Fruit fly (Drosophila melanogaster): ENCODE data around the gene CG7910.

CG7910 gene

dm6 chr3R:8112880-8113832 lies 26.1 kb downstream of the CG7910 start (continued):
- TF ChIP-seq cad (GFP tag; optimal IDR thresholded peaks at IDR 0.05) (peak; percentile 82), CG8290 (GFP tag; optimal IDR thresholded peaks at IDR 0.05) (peak; percentile 34), CG8290 (tag; optimal IDR thresholded peaks at IDR 0.05) (peak; percentile 3 to 30), Eip74EF (GFP tag; optimal IDR thresholded peaks at IDR 0.05) (peak in 1 of 2 experiments; percentile 60), ATbp (GFP tag; optimal IDR thresholded peaks at IDR 0.05) (peak; percentile 79), CG2202 (tag; optimal IDR thresholded peaks at IDR 0.05) (peak; percentile 40), Hmx (GFP tag; optimal IDR thresholded peaks at IDR 0.05) (peak; percentile 71), CG2199 (GFP tag; IDR thresholded peaks at IDR 0.05) (no peak), her (GFP tag; optimal IDR thresholded peaks at IDR 0.05) (peak; percentile 74), CG17385 (GFP tag; optimal IDR thresholded peaks at IDR 0.05) (peak; percentile 78), bcd (GFP tag; optimal IDR thresholded peaks at IDR 0.05) (peak; percentile 80), CG17612 (GFP tag; IDR thresholded peaks at IDR 0.05) (no peak), Scr (GFP tag; IDR thresholded peaks at IDR 0.05; ENCODE audit: partially characterized antibody) (no peak), eyg (GFP tag; optimal IDR thresholded peaks at IDR 0.05) (peak; percentile 68), fu2 (GFP tag; optimal IDR thresholded peaks at IDR 0.05) (peak; percentile 84), MBD-R2 (GFP tag; IDR thresholded peaks at IDR 0.05) (no peak), Xrp1 (GFP tag; IDR thresholded peaks at IDR 0.05) (peak; percentile 57; the same call in 1 of the 2 replicates), fru (optimal IDR thresholded peaks at IDR 0.05) (no peak), CG3838 (GFP tag; optimal IDR thresholded peaks at IDR 0.05) (peak; percentile 65), CG31365 (tag; optimal IDR thresholded peaks at IDR 0.05) (peak; percentile 47), CG8281 (tag; optimal IDR thresholded peaks at IDR 0.05) (peak; percentile 35), CG12391 (tag; optimal IDR thresholded peaks at IDR 0.05) (peak; percentile 84), Atf-2 (GFP tag; optimal IDR thresholded peaks at IDR 0.05) (peak; percentile 87), sob (GFP tag; IDR thresholded peaks at IDR 0.05) (no peak), stwl (tag; optimal IDR thresholded peaks at IDR 0.05) (peak; percentile 86), ara (GFP tag; IDR thresholded peaks at IDR 0.05) (peak; percentile 21; the same call in 1 of the 2 replicates), Sox102F (GFP tag; optimal IDR thresholded peaks at IDR 0.05) (peak; percentile 83), vfl (GFP tag; optimal IDR thresholded peaks at IDR 0.05) (peak; percentile 33), pzg (GFP tag; optimal IDR thresholded peaks at IDR 0.05) (no peak), Sry-β (GFP tag; optimal IDR thresholded peaks at IDR 0.05) (peak; percentile 39), CG13624 (GFP tag; optimal IDR thresholded peaks at IDR 0.05) (peak; percentile 77), crc (GFP tag; optimal IDR thresholded peaks at IDR 0.05) (peak; percentile 52), org-1 (GFP tag; optimal IDR thresholded peaks at IDR 0.05) (peak; percentile 88), CG12104 (GFP tag; optimal IDR thresholded peaks at IDR 0.05) (peak; percentile 60), Sry-δ (GFP tag; optimal IDR thresholded peaks at IDR 0.05) (peak; percentile 35), CG13894 (tag; optimal IDR thresholded peaks at IDR 0.05) (peak; percentile 16), CG33557 (GFP tag; optimal IDR thresholded peaks at IDR 0.05) (peak; percentile 40), CG2120 (GFP tag; optimal IDR thresholded peaks at IDR 0.05) (peak; percentile 83), D19A (tag; optimal IDR thresholded peaks at IDR 0.05) (peak; percentile 78), H15 (GFP tag; IDR thresholded peaks at IDR 0.05) (peak; percentile 60; the same call in 2 of the 3 replicates), Aef1 (GFP tag; IDR thresholded peaks at IDR 0.05) (peak; percentile 70), Dll (GFP tag; IDR thresholded peaks at IDR 0.05; ENCODE audit: partially characterized antibody) (no peak), NfI (GFP tag; optimal IDR thresholded peaks at IDR 0.05) (peak; percentile 84), D (optimal IDR thresholded peaks at IDR 0.05) (peak; percentile 30), D (GFP tag; optimal IDR thresholded peaks at IDR 0.05) (peak; percentile 72), gcm (GFP tag; optimal IDR thresholded peaks at IDR 0.05) (peak; percentile 54), Gug (GFP tag; IDR thresholded peaks at IDR 0.05) (0 out of 4 replicates have a peak, but pooled peaks have one; percentile 14), gsb (GFP tag; IDR thresholded peaks at IDR 0.05) (no peak), pita (GFP tag; optimal IDR thresholded peaks at IDR 0.05) (no peak)
